Fruit fly (Drosophila melanogaster): ENCODE results near the gene CG15258.

CG15258 gene

DNA sequence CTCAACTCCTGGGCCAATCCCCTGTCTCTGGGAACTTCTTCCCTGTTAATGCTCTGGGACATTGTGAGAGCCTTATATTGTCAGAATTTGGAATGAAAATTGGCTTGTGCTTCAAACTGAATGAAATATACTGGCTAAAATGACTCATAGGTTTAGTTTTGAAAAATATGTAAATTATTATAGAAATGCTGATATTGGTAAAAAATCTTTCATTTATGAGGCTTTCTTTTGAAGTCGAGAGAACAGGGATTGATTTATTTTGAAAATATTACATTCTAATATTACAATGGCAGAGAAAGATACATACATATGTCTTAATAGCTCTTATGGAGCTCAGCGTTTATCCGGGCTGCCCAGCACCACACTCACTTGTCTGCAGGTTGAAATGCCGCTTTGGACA is at the start of gene CG15258:
Gene CG15258, minus strand, starts transcription at position 101 of the 400 bp plus-strand sequence.
- TF ChIP-seq Ets98B (GFP tag; IDR thresholded peaks at IDR 0.05) (no peak), gl (tag; optimal IDR thresholded peaks at IDR 0.05) (no peak), CG10348 (GFP tag; IDR thresholded peaks at IDR 0.05) (no peak), Pif1B (GFP tag; optimal IDR thresholded peaks at IDR 0.05) (no peak), D1 (tag; optimal IDR thresholded peaks at IDR 0.05) (no peak), CG32121 (GFP tag; IDR thresholded peaks at IDR 0.05) (no peak), CG13204 (GFP tag; optimal IDR thresholded peaks at IDR 0.05) (no peak), EcR (GFP tag; optimal IDR thresholded peaks at IDR 0.05) (no peak), fd96Ca (GFP tag; IDR thresholded peaks at IDR 0.05) (no peak), Snoo (tag; optimal IDR thresholded peaks at IDR 0.05) (no peak), CG15710 (tag; optimal IDR thresholded peaks at IDR 0.05) (no peak), CG12605 (GFP tag; IDR thresholded peaks at IDR 0.05) (no peak), CG34367 (tag; optimal IDR thresholded peaks at IDR 0.05) (no peak)

DNA sequence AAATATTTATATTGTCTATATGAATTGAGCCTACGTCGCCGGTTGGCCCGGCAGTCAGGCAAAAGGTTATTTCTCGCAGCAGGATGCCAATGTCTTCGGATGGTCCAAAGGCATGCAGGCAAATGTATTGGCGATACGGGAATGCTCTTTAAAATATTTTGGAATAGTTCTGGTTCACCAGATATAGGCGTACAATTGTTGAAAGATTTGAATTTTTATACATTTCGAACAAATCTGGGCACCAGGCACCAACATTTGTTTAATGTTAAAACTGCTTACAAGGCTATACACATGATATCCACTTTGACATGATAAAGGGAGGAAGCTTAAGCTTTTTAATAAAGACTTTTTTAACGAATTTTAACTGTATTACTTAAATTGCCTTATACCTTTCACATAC is 48.8 kb upstream of the CG15258 start:
- TF ChIP-seq CG12605 (GFP tag; IDR thresholded peaks at IDR 0.05), result no peak
- peak; percentile 27 for TF ChIP-seq CG8159 (tag; optimal IDR thresholded peaks at IDR 0.05)
- TF ChIP-seq gl (tag; optimal IDR thresholded peaks at IDR 0.05), result no peak
- peak; percentile 13 for TF ChIP-seq CG9948 (tag; optimal IDR thresholded peaks at IDR 0.05)
- TF ChIP-seq CG14655 (GFP tag; optimal IDR thresholded peaks at IDR 0.05), result peak; percentile 40
- no peak for TF ChIP-seq CG4496 (GFP tag; IDR thresholded peaks at IDR 0.05)
- no peak for TF ChIP-seq EcR (GFP tag; optimal IDR thresholded peaks at IDR 0.05)
- TF ChIP-seq Pif1B (GFP tag; optimal IDR thresholded peaks at IDR 0.05), result no peak
- TF ChIP-seq CG8301 (tag; optimal IDR thresholded peaks at IDR 0.05), result no peak

DNA sequence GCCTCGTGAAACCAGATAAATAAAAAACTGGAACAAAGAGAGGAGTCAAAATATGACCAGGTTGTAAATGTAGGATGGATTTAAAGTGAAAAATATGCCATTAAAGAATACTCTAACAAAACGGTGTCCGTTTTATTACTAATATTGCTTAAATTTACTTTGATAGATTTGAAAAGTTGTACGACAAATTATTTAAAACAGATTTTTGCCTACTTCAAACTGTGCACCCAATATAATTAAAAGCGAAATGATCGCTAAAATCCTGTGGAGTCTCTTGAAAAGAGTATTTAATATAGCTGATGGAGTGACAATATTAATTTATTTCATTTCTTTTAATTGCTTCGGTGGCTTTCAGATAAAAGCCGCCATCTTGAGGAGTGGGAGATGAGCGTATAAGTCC is 47.7 kb upstream of the CG15258 start:
- TF ChIP-seq CG4496 (GFP tag; IDR thresholded peaks at IDR 0.05) (no peak), CG34367 (tag; optimal IDR thresholded peaks at IDR 0.05) (no peak), CG8301 (tag; optimal IDR thresholded peaks at IDR 0.05) (no peak), CG14655 (GFP tag; optimal IDR thresholded peaks at IDR 0.05) (no peak)

DNA sequence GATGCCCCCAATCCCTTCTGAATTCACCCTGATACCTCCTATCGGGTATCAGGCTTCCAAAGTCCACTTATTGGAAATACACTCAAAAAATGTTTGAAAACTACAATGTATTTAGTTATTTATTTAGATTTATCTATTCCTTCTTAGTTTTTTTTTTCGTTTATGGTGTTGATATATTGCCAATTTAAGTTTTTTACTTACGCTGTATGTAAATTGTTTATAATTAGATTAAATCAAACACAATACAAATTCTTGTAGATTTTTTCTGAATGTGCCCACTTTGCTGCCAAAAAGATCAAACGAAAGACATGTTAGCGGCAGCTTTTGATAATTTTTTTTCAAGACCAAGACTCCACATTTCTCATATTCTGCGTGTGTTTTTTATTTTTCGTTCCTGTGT is 46.1 kb upstream of the CG15258 start:
- TF ChIP-seq Snoo (tag; optimal IDR thresholded peaks at IDR 0.05) (no peak), CG34367 (tag; optimal IDR thresholded peaks at IDR 0.05) (no peak), CG32121 (GFP tag; IDR thresholded peaks at IDR 0.05) (no peak), CG14655 (GFP tag; optimal IDR thresholded peaks at IDR 0.05) (no peak), rn (GFP tag; IDR thresholded peaks at IDR 0.05) (no peak), D1 (tag; optimal IDR thresholded peaks at IDR 0.05) (no peak)

DNA sequence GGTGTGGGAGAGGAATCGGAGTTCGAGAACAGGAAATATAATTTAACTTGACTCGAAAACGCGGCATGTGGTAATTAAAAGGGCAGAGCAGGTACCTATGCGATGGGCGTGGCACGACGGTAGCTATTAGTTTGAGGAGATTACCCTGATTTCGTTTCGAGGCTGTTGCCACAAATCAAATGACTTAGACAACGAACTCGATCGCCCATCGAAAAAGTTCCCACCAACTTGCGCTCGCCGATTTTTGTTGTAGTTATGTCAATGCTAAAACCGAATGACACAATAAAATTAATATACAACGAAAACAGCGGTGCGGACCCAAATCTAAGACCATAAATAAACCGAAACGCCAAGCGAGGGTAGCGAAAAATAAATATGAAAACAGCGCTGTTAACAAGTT is 45.6 kb upstream of the CG15258 start:
- TF ChIP-seq CG34367 (tag; optimal IDR thresholded peaks at IDR 0.05) (no peak), D1 (tag; optimal IDR thresholded peaks at IDR 0.05) (no peak), rn (GFP tag; IDR thresholded peaks at IDR 0.05) (no peak), CG15710 (tag; optimal IDR thresholded peaks at IDR 0.05) (no peak), CG8301 (tag; optimal IDR thresholded peaks at IDR 0.05) (no peak), Pif1A (GFP tag; optimal IDR thresholded peaks at IDR 0.05) (no peak), CG10348 (GFP tag; IDR thresholded peaks at IDR 0.05) (no peak), CG4496 (GFP tag; IDR thresholded peaks at IDR 0.05) (no peak), gl (tag; optimal IDR thresholded peaks at IDR 0.05) (no peak), CG17806 (tag; optimal IDR thresholded peaks at IDR 0.05) (no peak), Snoo (tag; optimal IDR thresholded peaks at IDR 0.05) (no peak), EcR (GFP tag; optimal IDR thresholded peaks at IDR 0.05) (no peak), CG32121 (GFP tag; IDR thresholded peaks at IDR 0.05) (no peak), CG8159 (tag; optimal IDR thresholded peaks at IDR 0.05) (no peak), CG12605 (GFP tag; IDR thresholded peaks at IDR 0.05) (no peak), CG13204 (GFP tag; optimal IDR thresholded peaks at IDR 0.05) (no peak)

DNA sequence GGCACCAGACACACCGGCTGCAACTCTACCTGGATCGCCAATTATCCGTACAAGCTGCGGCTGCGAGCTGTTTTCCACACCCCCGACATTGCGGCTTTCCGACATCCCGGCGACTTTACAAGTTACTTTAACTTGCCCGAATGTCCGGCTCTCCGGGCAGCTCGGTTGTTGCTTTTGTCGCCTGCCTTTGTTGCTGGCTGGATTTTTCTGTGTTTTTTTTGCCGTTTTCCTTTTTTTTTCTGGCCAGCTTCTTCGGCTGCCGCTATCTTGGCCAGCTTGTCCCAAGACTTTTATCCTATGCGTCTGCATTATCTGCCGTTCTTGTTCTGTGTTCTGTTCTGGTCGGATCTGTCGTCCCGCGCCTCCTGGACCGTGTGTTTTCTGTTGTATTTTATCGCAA is 44.5 kb upstream of the CG15258 start:
- peak; percentile 56 for TF ChIP-seq CG13204 (GFP tag; optimal IDR thresholded peaks at IDR 0.05)
- no peak for TF ChIP-seq CG9948 (tag; optimal IDR thresholded peaks at IDR 0.05)
- no peak for TF ChIP-seq rn (GFP tag; IDR thresholded peaks at IDR 0.05)
- TF ChIP-seq Pif1B (GFP tag; optimal IDR thresholded peaks at IDR 0.05), result no peak
- no peak for TF ChIP-seq Pif1A (GFP tag; optimal IDR thresholded peaks at IDR 0.05)
- no peak for TF ChIP-seq EcR (GFP tag; optimal IDR thresholded peaks at IDR 0.05)
- TF ChIP-seq Snoo (tag; optimal IDR thresholded peaks at IDR 0.05), result no peak
- no peak for TF ChIP-seq CG4496 (GFP tag; IDR thresholded peaks at IDR 0.05)
- no peak for TF ChIP-seq CG10348 (GFP tag; IDR thresholded peaks at IDR 0.05)
- no peak for TF ChIP-seq CG17806 (tag; optimal IDR thresholded peaks at IDR 0.05)
- TF ChIP-seq CG32121 (GFP tag; IDR thresholded peaks at IDR 0.05), result no peak
- TF ChIP-seq CG14655 (GFP tag; optimal IDR thresholded peaks at IDR 0.05), result no peak
- TF ChIP-seq CG12605 (GFP tag; IDR thresholded peaks at IDR 0.05), result no peak
- TF ChIP-seq gl (tag; optimal IDR thresholded peaks at IDR 0.05), result peak; percentile 22
- peak; percentile 23 for TF ChIP-seq CG15710 (tag; optimal IDR thresholded peaks at IDR 0.05)
- TF ChIP-seq Ets98B (GFP tag; IDR thresholded peaks at IDR 0.05), result no peak
- TF ChIP-seq CG8159 (tag; optimal IDR thresholded peaks at IDR 0.05), result peak; percentile 21
- no peak for TF ChIP-seq D1 (tag; optimal IDR thresholded peaks at IDR 0.05)
- no peak for TF ChIP-seq CG34367 (tag; optimal IDR thresholded peaks at IDR 0.05)
- no peak for TF ChIP-seq CG8301 (tag; optimal IDR thresholded peaks at IDR 0.05)
- no peak for TF ChIP-seq fd96Ca (GFP tag; IDR thresholded peaks at IDR 0.05)

DNA sequence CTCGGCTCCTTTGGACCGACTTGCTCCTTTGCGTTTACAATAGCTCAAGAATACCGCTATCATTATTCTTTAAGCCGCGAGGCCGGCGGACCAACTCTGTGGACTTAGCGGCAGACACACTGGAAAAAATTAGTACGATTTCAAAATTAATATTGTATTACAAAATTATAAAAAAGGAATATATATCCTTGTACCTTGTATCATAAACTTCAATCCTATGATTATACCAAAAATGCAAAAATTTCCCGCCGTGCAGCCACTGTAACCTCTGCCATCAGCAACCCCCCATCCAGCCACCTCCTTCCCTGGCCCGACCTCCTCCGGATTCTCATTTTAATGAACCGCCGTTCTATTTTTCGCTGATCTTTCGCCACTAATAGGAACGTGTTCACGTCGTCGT is 43.1 kb upstream of the CG15258 start:
- TF ChIP-seq D1 (tag; optimal IDR thresholded peaks at IDR 0.05) (no peak), CG13204 (GFP tag; optimal IDR thresholded peaks at IDR 0.05) (peak; percentile 2), Ets98B (GFP tag; IDR thresholded peaks at IDR 0.05) (no peak), fd96Ca (GFP tag; IDR thresholded peaks at IDR 0.05) (0 out of 3 replicates have a peak, but pooled peaks have one; percentile 45), CG4496 (GFP tag; IDR thresholded peaks at IDR 0.05) (peak; percentile 45; the same call in 1 of the 3 replicates), CG8159 (tag; optimal IDR thresholded peaks at IDR 0.05) (peak; percentile 46), CG12605 (GFP tag; IDR thresholded peaks at IDR 0.05) (no peak), CG15710 (tag; optimal IDR thresholded peaks at IDR 0.05) (no peak), Pif1A (GFP tag; optimal IDR thresholded peaks at IDR 0.05) (no peak), CG9948 (tag; optimal IDR thresholded peaks at IDR 0.05) (peak; percentile 14), CG17806 (tag; optimal IDR thresholded peaks at IDR 0.05) (peak; percentile 54), CG8301 (tag; optimal IDR thresholded peaks at IDR 0.05) (peak; percentile 25), CG14655 (GFP tag; optimal IDR thresholded peaks at IDR 0.05) (peak; percentile 45)

Measured in whole organism, pupa.